Fruit fly (Drosophila melanogaster) whole organism, embryonic: ENCODE data around the gene CG15638.

Source experiments
- BEAF-32 ChIP-seq: fragments of 200-800 bp; sonication (Bioruptor generic); optimal IDR thresholded peaks from 3 replicates; lab custom pipeline; 2017; ENCODE audit warnings: missing biosample characterization, missing genetic modification characterization, mild to moderate bottlenecking, moderate library complexity, missing genetic modification reagents
- CG10431 ChIP-seq: fragments of 200-800 bp; sonication (Bioruptor generic); optimal IDR thresholded peaks from 3 replicates; lab custom pipeline; 2018; ENCODE audit warnings: missing biosample characterization, mild to moderate bottlenecking, missing genetic modification characterization
- CG10565 ChIP-seq: fragments of 200-800 bp; sonication (Bioruptor generic); optimal IDR thresholded peaks from 3 replicates; lab custom pipeline; 2016; ENCODE audit warnings: missing biosample characterization, mild to moderate bottlenecking, missing genetic modification characterization
- CG13894 ChIP-seq: fragments of 200-800 bp; sonication (Bioruptor generic); optimal IDR thresholded peaks from 3 replicates; lab custom pipeline; 2018; ENCODE audit warnings: missing biosample characterization, mild to moderate bottlenecking, missing genetic modification characterization, moderate library complexity
- CG14667 ChIP-seq: fragments of 200-800 bp; sonication (Bioruptor generic); IDR thresholded peaks from 2 replicates; pipeline ENCODE4 v1.3.6; 2022; ENCODE audit warnings: missing biosample characterization, missing genetic modification characterization
- CG15073 ChIP-seq: fragments of 200-800 bp; sonication (Bioruptor generic); optimal IDR thresholded peaks from 2 replicates; lab custom pipeline; 2016; ENCODE audit warnings: missing biosample characterization, missing genetic modification characterization
- CG15479 ChIP-seq: fragments of 200-800 bp; sonication (Bioruptor generic); optimal IDR thresholded peaks from 3 replicates; lab custom pipeline; 2019; ENCODE audit warnings: missing biosample characterization, mild to moderate bottlenecking, missing genetic modification characterization, moderate library complexity
- CG2120 ChIP-seq: fragments of 200-800 bp; sonication (Bioruptor generic); optimal IDR thresholded peaks from 3 replicates; lab custom pipeline; 2016; ENCODE audit warnings: missing biosample characterization, missing genetic modification characterization
- CG2202 ChIP-seq: fragments of 200-800 bp; sonication (Bioruptor generic); optimal IDR thresholded peaks from 2 replicates; lab custom pipeline; 2018; ENCODE audit warnings: missing biosample characterization, mild to moderate bottlenecking, missing genetic modification characterization
- CG30431 ChIP-seq: fragments of 200-800 bp; sonication (Bioruptor generic); optimal IDR thresholded peaks from 2 replicates; lab custom pipeline; 2017; ENCODE audit warnings: missing biosample characterization, missing genetic modification characterization
- CG4424 ChIP-seq: fragments of 200-800 bp; sonication (Bioruptor generic); optimal IDR thresholded peaks from 3 replicates; lab custom pipeline; 2016; ENCODE audit warnings: missing biosample characterization, missing genetic modification characterization
- CG4854 ChIP-seq: fragments of 200-800 bp; sonication (Bioruptor generic); optimal IDR thresholded peaks from 2 replicates; lab custom pipeline; 2016; ENCODE audit warnings: missing biosample characterization, missing genetic modification characterization, inconsistent platforms
- CG6254 ChIP-seq: fragments of 200-800 bp; sonication (Bioruptor generic); optimal IDR thresholded peaks from 3 replicates; lab custom pipeline; 2017; ENCODE audit warnings: mild to moderate bottlenecking, missing biosample characterization, missing genetic modification reagents, missing genetic modification characterization
- CG6654 ChIP-seq: fragments of 200-800 bp; sonication (Bioruptor generic); optimal IDR thresholded peaks from 2 replicates; lab custom pipeline; 2017; ENCODE audit warnings: missing biosample characterization, mild to moderate bottlenecking, missing genetic modification characterization
- CG6765 ChIP-seq: fragments of 200-800 bp; sonication (Bioruptor generic); optimal IDR thresholded peaks from 3 replicates; lab custom pipeline; 2017; ENCODE audit warnings: missing biosample characterization, mild to moderate bottlenecking, missing genetic modification characterization
- CG7556 ChIP-seq: fragments of 200-800 bp; sonication (Bioruptor generic); optimal IDR thresholded peaks from 2 replicates; lab custom pipeline; 2017; ENCODE audit warnings: missing biosample characterization, mild to moderate bottlenecking, missing genetic modification characterization
- CG8281 ChIP-seq: fragments of 200-800 bp; sonication (Bioruptor generic); optimal IDR thresholded peaks from 2 replicates; lab custom pipeline; 2018; ENCODE audit warnings: missing biosample characterization, mild to moderate bottlenecking, missing genetic modification characterization, moderate library complexity
- HHEX ChIP-seq: fragments of 200-800 bp; sonication (Bioruptor generic); optimal IDR thresholded peaks from 3 replicates; lab custom pipeline; 2017; ENCODE audit warnings: missing biosample characterization, mild to moderate bottlenecking, missing genetic modification characterization, missing genetic modification reagents
- HLH54F ChIP-seq: fragments of 200-800 bp; sonication (Bioruptor generic); optimal IDR thresholded peaks from 3 replicates; lab custom pipeline; 2016; ENCODE audit warnings: missing biosample characterization, missing genetic modification characterization
- Hey ChIP-seq: fragments of 200-800 bp; sonication (Bioruptor generic); optimal IDR thresholded peaks from 3 replicates; lab custom pipeline; 2018; ENCODE audit warnings: missing biosample characterization, mild to moderate bottlenecking, missing genetic modification characterization
- Jarid2 ChIP-seq: fragments of 200-800 bp; sonication (Bioruptor generic); optimal IDR thresholded peaks from 3 replicates; lab custom pipeline; 2017; ENCODE audit warnings: mild to moderate bottlenecking, missing biosample characterization, missing genetic modification reagents, missing genetic modification characterization
- Neu2 ChIP-seq: fragments of 200-800 bp; sonication (Bioruptor generic); optimal IDR thresholded peaks from 3 replicates; lab custom pipeline; 2016; ENCODE audit warnings: missing biosample characterization, missing genetic modification characterization, borderline replicate concordance
- Nf-YB ChIP-seq: fragments of 200-800 bp; sonication (Bioruptor generic); optimal IDR thresholded peaks from 3 replicates; lab custom pipeline; 2019; ENCODE audit warnings: missing biosample characterization, mild to moderate bottlenecking, missing genetic modification characterization, moderate library complexity
- Xbp1 ChIP-seq: fragments of 200-800 bp; sonication (Bioruptor generic); optimal IDR thresholded peaks from 3 replicates; lab custom pipeline; 2016; ENCODE audit warnings: missing biosample characterization, mild to moderate bottlenecking, missing genetic modification characterization
- ab ChIP-seq: fragments of 200-800 bp; sonication (Bioruptor generic); optimal IDR thresholded peaks from 2 replicates; lab custom pipeline; 2016; ENCODE audit warnings: missing biosample characterization, missing genetic modification characterization
- crc ChIP-seq: fragments of 200-800 bp; sonication (Bioruptor generic); optimal IDR thresholded peaks from 2 replicates; lab custom pipeline; 2016; ENCODE audit warnings: missing biosample characterization, missing genetic modification characterization
- da ChIP-seq: fragments of 200-800 bp; sonication (Bioruptor generic); optimal IDR thresholded peaks from 2 replicates; lab custom pipeline; 2016; ENCODE audit warnings: missing biosample characterization, missing genetic modification characterization
- dysf ChIP-seq: fragments of 200-800 bp; sonication (Bioruptor generic); IDR thresholded peaks from 3 replicates; pipeline ENCODE4 v1.3.6; 2022; ENCODE audit warnings: missing biosample characterization, missing genetic modification characterization
- eve ChIP-seq, 2 experiments: fragments of >200 bp; optimal IDR thresholded peaks; 2 replicates each; lab custom pipeline; 2017; ENCODE audit warnings: missing biosample characterization in 2 of 2, missing genetic modification characterization in 2 of 2
- eyg ChIP-seq: fragments of 200-800 bp; sonication (Bioruptor generic); optimal IDR thresholded peaks from 3 replicates; lab custom pipeline; 2016; ENCODE audit warnings: missing biosample characterization, missing genetic modification characterization
- fd3F ChIP-seq: fragments of 200-800 bp; sonication (Bioruptor generic); optimal IDR thresholded peaks from 2 replicates; lab custom pipeline; 2018; ENCODE audit warnings: missing biosample characterization, mild to moderate bottlenecking, missing genetic modification characterization, moderate library complexity
- gcm2 ChIP-seq: fragments of 200-800 bp; sonication (Bioruptor generic); optimal IDR thresholded peaks from 2 replicates; lab custom pipeline; 2016; ENCODE audit warnings: missing biosample characterization, missing genetic modification characterization
- gem ChIP-seq: fragments of 200-800 bp; sonication (Bioruptor generic); optimal IDR thresholded peaks from 2 replicates; lab custom pipeline; 2019; ENCODE audit warnings: missing biosample characterization, mild to moderate bottlenecking, missing genetic modification characterization, moderate library complexity
- gro ChIP-seq: fragments of 200-800 bp; sonication (Bioruptor generic); optimal IDR thresholded peaks from 2 replicates; lab custom pipeline; 2016; ENCODE audit warnings: missing biosample characterization, missing genetic modification characterization
- knrl ChIP-seq: fragments of 200-800 bp; sonication (Bioruptor generic); IDR thresholded peaks from 3 replicates; pipeline ENCODE4 v1.3.6; 2022; ENCODE audit warnings: missing biosample characterization, missing genetic modification characterization; ENCODE audit not compliant: partially characterized antibody
- lov ChIP-seq, 2 experiments: fragments of 200-800 bp in 1 of 2; fragments of >200 bp in 1 of 2; sonication (Bioruptor generic) in 1 of 2; IDR thresholded peaks in 1 of 2; optimal IDR thresholded peaks in 1 of 2; 2 replicates in 1 of 2; 3 replicates in 1 of 2; pipeline versions ENCODE4 v1.3.6 to Lab custom; 2017 to 2022; ENCODE audit warnings: missing biosample characterization in 1 of 2, missing genetic modification characterization in 1 of 2
- mirr ChIP-seq: fragments of 200-800 bp; sonication (Bioruptor generic); optimal IDR thresholded peaks from 3 replicates; lab custom pipeline; 2018; ENCODE audit warnings: missing biosample characterization, mild to moderate bottlenecking, missing genetic modification characterization
- nerfin-1 ChIP-seq: fragments of 200-800 bp; sonication (Bioruptor generic); optimal IDR thresholded peaks from 3 replicates; lab custom pipeline; 2019; ENCODE audit warnings: missing biosample characterization, mild to moderate bottlenecking, missing genetic modification characterization, moderate library complexity
- sd ChIP-seq: fragments of 200-800 bp; sonication (Bioruptor generic); optimal IDR thresholded peaks from 3 replicates; lab custom pipeline; 2018; ENCODE audit warnings: missing biosample characterization, mild to moderate bottlenecking, missing genetic modification characterization, moderate library complexity
- sens-2 ChIP-seq: fragments of 200-800 bp; sonication (Bioruptor generic); IDR thresholded peaks from 2 replicates; pipeline ENCODE4 v1.3.6; 2022; ENCODE audit warnings: missing biosample characterization, missing genetic modification characterization
- shn ChIP-seq: fragments of 200-800 bp; sonication (Bioruptor generic); optimal IDR thresholded peaks from 3 replicates; lab custom pipeline; 2016; ENCODE audit warnings: missing biosample characterization, missing genetic modification characterization
- sima ChIP-seq: fragments of 200-800 bp; sonication (Bioruptor generic); optimal IDR thresholded peaks from 2 replicates; lab custom pipeline; 2016; ENCODE audit warnings: missing biosample characterization, missing genetic modification characterization
- sqz ChIP-seq: fragments of 200-800 bp; sonication (Bioruptor generic); optimal IDR thresholded peaks from 3 replicates; lab custom pipeline; 2018; ENCODE audit warnings: missing biosample characterization, mild to moderate bottlenecking, missing genetic modification characterization
- unc-4 ChIP-seq: fragments of 200-800 bp; sonication (Bioruptor generic); IDR thresholded peaks from 2 replicates; pipeline ENCODE4 v1.3.6; 2022; ENCODE audit warnings: missing biosample characterization, missing genetic modification characterization; ENCODE audit not compliant: partially characterized antibody
- vfl ChIP-seq: fragments of 200-800 bp; sonication (Bioruptor generic); optimal IDR thresholded peaks from 2 replicates; lab custom pipeline; 2016; ENCODE audit warnings: missing biosample characterization, missing genetic modification characterization
- zen2 ChIP-seq: fragments of 200-800 bp; sonication (Bioruptor generic); IDR thresholded peaks from 3 replicates; pipeline ENCODE4 v1.3.6; 2022; ENCODE audit warnings: missing biosample characterization, missing genetic modification characterization; ENCODE audit not compliant: partially characterized antibody
- zfh1 ChIP-seq: fragments of 200-800 bp; sonication (Bioruptor generic); IDR thresholded peaks from 3 replicates; pipeline ENCODE4 v1.3.6; 2022; ENCODE audit warnings: missing biosample characterization, missing genetic modification characterization

The CG15638 gene

dm6 chr2L:13547738-13548726 lies 12.5 kb upstream of the CG15638 start (continued):
- TF ChIP-seq HHEX (peak; percentile 21), CG14667 (GFP tag; lab: Robert Waterston, UW) (no peak), CG7556 (GFP tag; lab: Kevin White, UChicago) (peak; percentile 80), CG6254 (GFP tag; lab: Kevin White, UChicago) (no peak), crc (GFP tag; lab: Kevin White, UChicago) (no peak), gem (tag; lab: Kevin White, UChicago) (peak; percentile 70), CG30431 (peak; percentile 41), ab (GFP tag; lab: Kevin White, UChicago) (no peak), HLH54F (GFP tag; lab: Kevin White, UChicago) (peak; percentile 41), CG10565 (GFP tag; lab: Kevin White, UChicago) (no peak), sqz (GFP tag; lab: Kevin White, UChicago) (no peak), sd (no peak), dysf (GFP tag; lab: Robert Waterston, UW) (peak; percentile 64; the same call in 2 of the 3 replicates), eve (GFP tag; optimal IDR thresholded peaks at IDR 0.05; lab: Kevin White, UChicago) (no peak), CG4854 (GFP tag; lab: Kevin White, UChicago) (no peak), gcm2 (GFP tag; lab: Kevin White, UChicago) (no peak), CG2120 (peak; percentile 82), vfl (GFP tag; lab: Kevin White, UChicago) (peak; percentile 29), mirr (GFP tag; lab: Kevin White, UChicago) (no peak), Hey (tag; lab: Kevin White, UChicago) (no peak), Nf-YB (GFP tag; lab: Kevin White, UChicago) (no peak), CG6654 (GFP tag; lab: Kevin White, UChicago) (no peak), fd3F (GFP tag; lab: Kevin White, UChicago) (no peak), CG15479 (GFP tag; lab: Kevin White, UChicago) (no peak), sima (GFP tag; lab: Kevin White, UChicago) (peak; percentile 11), Xbp1 (GFP tag; lab: Kevin White, UChicago) (peak; percentile 50), CG10431 (GFP tag; lab: Kevin White, UChicago) (no peak), unc-4 (no peak), zfh1 (0 out of 3 replicates have a peak, but pooled peaks have one; percentile 7), BEAF-32 (GFP tag; lab: Kevin White, UChicago) (no peak), CG13894 (peak; percentile 59), lov (optimal IDR thresholded peaks at IDR 0.05; lab: Kevin White, UChicago) (no peak), lov (GFP tag; IDR thresholded peaks at IDR 0.05; lab: Robert Waterston, UW) (0 out of 3 replicates have a peak, but pooled peaks have one; percentile 36), eyg (GFP tag; lab: Kevin White, UChicago) (no peak), shn (GFP tag; lab: Kevin White, UChicago) (no peak), CG2202 (tag; lab: Kevin White, UChicago) (no peak), da (GFP tag; lab: Kevin White, UChicago) (no peak), CG4424 (GFP tag; lab: Kevin White, UChicago) (peak; percentile 40), knrl (peak; percentile 37; the same call in 2 of the 3 replicates), CG8281 (tag; lab: Kevin White, UChicago) (no peak), nerfin-1 (peak; percentile 50), zen2 (GFP tag; lab: Robert Waterston, UW) (no peak), Jarid2 (GFP tag; lab: Kevin White, UChicago) (no peak), CG6765 (peak; percentile 21), CG15073 (GFP tag; lab: Kevin White, UChicago) (no peak), Neu2 (GFP tag; lab: Kevin White, UChicago) (no peak), gro (GFP tag; lab: Kevin White, UChicago) (peak; percentile 6), sens-2 (GFP tag; lab: Robert Waterston, UW) (no peak)
